Worm (Caenorhabditis elegans): ENCODE measurements around the gene cest-10.

cest-10 gene

DNA sequence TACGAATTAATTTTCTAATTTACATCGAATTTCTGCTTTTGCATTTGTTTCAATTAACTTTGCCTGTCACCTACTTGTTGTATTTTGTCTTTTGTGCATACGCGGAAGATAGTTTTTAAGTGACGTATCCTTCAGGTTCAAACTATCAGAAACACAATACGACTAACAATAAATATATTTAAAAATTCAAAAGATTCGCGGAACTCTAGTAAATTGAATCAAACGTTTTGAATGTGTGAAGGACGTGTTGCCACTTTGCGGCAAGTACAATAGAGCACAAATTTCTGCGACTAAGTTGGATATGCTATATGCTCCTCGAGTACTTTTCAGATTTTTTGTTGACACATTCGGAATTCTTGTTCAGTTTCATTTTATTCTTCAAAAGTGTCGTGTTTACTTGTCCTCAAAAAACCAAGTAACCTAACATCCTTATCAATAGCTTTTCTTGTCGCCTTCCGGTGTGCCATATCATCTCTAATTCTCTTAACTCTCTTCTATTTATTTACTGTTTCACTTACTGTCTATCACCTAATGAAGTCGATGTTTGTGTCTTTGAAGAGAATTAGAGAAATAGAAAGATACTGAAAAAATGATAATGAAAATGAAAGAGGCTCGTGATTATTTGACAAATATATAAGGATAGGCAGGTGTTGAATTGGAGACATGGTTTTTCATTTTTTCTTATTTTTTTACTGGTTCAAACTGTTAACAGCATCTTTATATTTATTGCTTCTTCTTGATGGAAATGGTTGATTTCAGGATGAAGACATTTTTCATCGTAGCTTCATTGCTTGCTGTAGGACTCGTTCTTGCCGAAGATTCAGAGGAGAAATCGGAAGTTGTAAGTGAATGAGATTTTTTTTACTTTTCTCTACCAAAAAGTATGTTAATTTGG is 8.4 kb downstream of the cest-10 start, which contains the start of gene srlf-7 (continued):
- TF ChIP-seq nhr-28 (tag; optimal IDR thresholded peaks at IDR 0.05) (peak; percentile 99), F44E2.7 (GFP tag; IDR thresholded peaks at IDR 0.05) (no peak), zfp-2 (tag; optimal IDR thresholded peaks at IDR 0.05) (no peak), ceh-28 (tag; optimal IDR thresholded peaks at IDR 0.05) (no peak), ceh-20 (GFP tag; IDR thresholded peaks at IDR 0.05) (0 out of 2 replicates have a peak, but pooled peaks have one; percentile 19), attf-4 (tag; optimal IDR thresholded peaks at IDR 0.05) (no peak), lin-1 (GFP tag; IDR thresholded peaks at IDR 0.05) (peak; percentile 97), egl-43 (GFP tag; IDR thresholded peaks at IDR 0.05) (no peak), ZK337.2 (GFP tag; IDR thresholded peaks at IDR 0.05) (no peak), skn-1 (tag; optimal IDR thresholded peaks at IDR 0.05) (no peak), tra-1 (GFP tag; IDR thresholded peaks at IDR 0.05) (peak; percentile 78), lin-15B (tag; optimal IDR thresholded peaks at IDR 0.05) (no peak), Y5F2A.4 (GFP tag; optimal IDR thresholded peaks at IDR 0.05) (no peak), pqm-1 (tag; optimal IDR thresholded peaks at IDR 0.05) (peak; percentile 97), hlh-30 (tag; optimal IDR thresholded peaks at IDR 0.05; ENCODE audit: insufficient read depth) (peak; percentile 77), nhr-237 (tag; optimal IDR thresholded peaks at IDR 0.05) (no peak), zip-2 (tag; optimal IDR thresholded peaks at IDR 0.05) (no peak), lim-7 (GFP tag; IDR thresholded peaks at IDR 0.05) (no peak), T26A8.4 (GFP tag; IDR thresholded peaks at IDR 0.05) (no peak), lsy-2 (tag; optimal IDR thresholded peaks at IDR 0.05) (peak in 1 of 2 experiments; percentile 48), dmd-6 (GFP tag; IDR thresholded peaks at IDR 0.05) (peak; percentile 98), mxl-3 (GFP tag; optimal IDR thresholded peaks at IDR 0.05) (no peak), aha-1 (tag) (peak; percentile 96), ceh-62 (tag; optimal IDR thresholded peaks at IDR 0.05) (no peak), nhr-77 (tag; optimal IDR thresholded peaks at IDR 0.05) (peak; percentile 95), lir-3 (tag; optimal IDR thresholded peaks at IDR 0.05) (no peak), daf-8 (GFP tag; IDR thresholded peaks at IDR 0.05) (no peak), nhr-42 (GFP tag; IDR thresholded peaks at IDR 0.05) (no peak), aly-2 (tag; optimal IDR thresholded peaks at IDR 0.05) (no peak), ces-1 (GFP tag; optimal IDR thresholded peaks at IDR 0.05) (no peak), F26F4.8 (GFP tag; conservative IDR thresholded peaks at IDR 0.05) (no peak), rbr-2 (tag; optimal IDR thresholded peaks at IDR 0.05) (no peak), set-16 (GFP tag; IDR thresholded peaks at IDR 0.05) (no peak), nhr-25 (tag; optimal IDR thresholded peaks at IDR 0.05; ENCODE audit: borderline replicate concordance, insufficient read depth) (no peak), daf-16 (GFP tag; optimal IDR thresholded peaks at IDR 0.05) (peak in 1 of 2 experiments; percentile 87), daf-16 (tag; optimal IDR thresholded peaks at IDR 0.05) (peak; percentile 100), nhr-41 (GFP tag; IDR thresholded peaks at IDR 0.05) (peak; percentile 68; the same call in 1 of the 2 replicates), mes-2 (tag; optimal IDR thresholded peaks at IDR 0.05; ENCODE audit: poor library complexity, severe bottlenecking) (no peak), egl-27 (tag; optimal IDR thresholded peaks at IDR 0.05) (no peak), php-3 (GFP tag; IDR thresholded peaks at IDR 0.05) (peak; percentile 92), nhr-102 (tag; optimal IDR thresholded peaks at IDR 0.05) (peak; percentile 78), mdt-29 (GFP tag; IDR thresholded peaks at IDR 0.05) (no peak), pha-4 (GFP tag; IDR thresholded peaks at IDR 0.05) (peak; percentile 56; the same call in 1 of the 2 replicates), pha-4 (tag; optimal IDR thresholded peaks at IDR 0.05) (no peak), spr-1 (tag; optimal IDR thresholded peaks at IDR 0.05) (no peak), mxl-2 (GFP tag; conservative IDR thresholded peaks at IDR 0.05) (no peak), F10B5.3 (tag; optimal IDR thresholded peaks at IDR 0.05) (no peak)
